Worm (Caenorhabditis elegans): Measurements from ENCODE around the gene cal-3.
A peak's percentile ranks its signal among the peaks of the same experiment; 100 is the strongest.

The cal-3 gene

ce11 chrIV:3805219-3805618 lies 29.7 kb downstream of the cal-3 start, which contains the start of gene fbxc-47:
TSS of gene fbxc-47 (plus strand) at chrIV:3805519.
- no peak for TF ChIP-seq K02D7.2 (tag; optimal IDR thresholded peaks at IDR 0.05)

ce11 chrIV:3803252-3803651 lies 31.7 kb downstream of the cal-3 start, which contains the start of the genes algn-14 and M02B7.2:
TSS of gene algn-14 (minus strand) at chrIV:3803426.
TSS of gene M02B7.2 (plus strand) at chrIV:3803581.
- TF ChIP-seq ceh-30 (tag; optimal IDR thresholded peaks at IDR 0.05) (no peak), ref-2 (tag; optimal IDR thresholded peaks at IDR 0.05) (peak; percentile 70), ceh-2 (tag; optimal IDR thresholded peaks at IDR 0.05) (peak; percentile 77), hlh-6 (tag; optimal IDR thresholded peaks at IDR 0.05) (no peak), ceh-6 (GFP tag; optimal IDR thresholded peaks at IDR 0.05) (no peak), rnt-1 (tag; optimal IDR thresholded peaks at IDR 0.05) (peak; percentile 40), odd-2 (tag; optimal IDR thresholded peaks at IDR 0.05) (no peak), fkh-10 (GFP tag; optimal IDR thresholded peaks at IDR 0.05) (no peak), unc-42 (tag; optimal IDR thresholded peaks at IDR 0.05) (peak; percentile 47), dve-1 (tag; optimal IDR thresholded peaks at IDR 0.05) (no peak), sdc-2 (tag; optimal IDR thresholded peaks at IDR 0.05) (peak; percentile 1), syd-9 (tag; optimal IDR thresholded peaks at IDR 0.05) (no peak), eyg-1 (tag; optimal IDR thresholded peaks at IDR 0.05) (no peak), pha-4 (tag; optimal IDR thresholded peaks at IDR 0.05) (no peak), ceh-48 (tag; optimal IDR thresholded peaks at IDR 0.05) (no peak), hlh-8 (tag; optimal IDR thresholded peaks at IDR 0.05) (peak; percentile 71), ahr-1 (tag; optimal IDR thresholded peaks at IDR 0.05) (no peak), che-1 (tag; optimal IDR thresholded peaks at IDR 0.05) (no peak), K02D7.2 (tag; optimal IDR thresholded peaks at IDR 0.05) (no peak), F13H6.1 (tag; optimal IDR thresholded peaks at IDR 0.05) (no peak), nfya-1 (tag; optimal IDR thresholded peaks at IDR 0.05) (peak; percentile 11), pros-1 (tag; optimal IDR thresholded peaks at IDR 0.05) (no peak), ets-4 (tag; optimal IDR thresholded peaks at IDR 0.05) (peak; percentile 62), ztf-16 (tag; optimal IDR thresholded peaks at IDR 0.05) (no peak), ceh-34 (tag; optimal IDR thresholded peaks at IDR 0.05) (no peak), ceh-45 (GFP tag; IDR thresholded peaks at IDR 0.05) (no peak), hlh-30 (tag; optimal IDR thresholded peaks at IDR 0.05; ENCODE audit: insufficient read depth) (no peak), hlh-13 (GFP tag; optimal IDR thresholded peaks at IDR 0.05) (no peak), elt-2 (tag; optimal IDR thresholded peaks at IDR 0.05) (peak; percentile 37), nhr-232 (tag; optimal IDR thresholded peaks at IDR 0.05) (no peak), gmeb-2 (tag; optimal IDR thresholded peaks at IDR 0.05) (no peak), tbx-2 (tag; optimal IDR thresholded peaks at IDR 0.05) (peak; percentile 76), unc-86 (tag; optimal IDR thresholded peaks at IDR 0.05) (no peak), ceh-14 (tag; optimal IDR thresholded peaks at IDR 0.05) (no peak), zip-5 (tag; optimal IDR thresholded peaks at IDR 0.05) (peak; percentile 60), fax-1 (tag; optimal IDR thresholded peaks at IDR 0.05) (peak; percentile 1), ceh-9 (tag; optimal IDR thresholded peaks at IDR 0.05) (no peak), ceh-18 (tag; optimal IDR thresholded peaks at IDR 0.05) (no peak), ttx-3 (tag; optimal IDR thresholded peaks at IDR 0.05) (no peak), Y22D7AL.16 (tag; optimal IDR thresholded peaks at IDR 0.05) (no peak), C08G9.2 (tag; optimal IDR thresholded peaks at IDR 0.05) (peak; percentile 83), fkh-6 (tag; optimal IDR thresholded peaks at IDR 0.05) (no peak), pat-9 (tag; optimal IDR thresholded peaks at IDR 0.05) (no peak), T23F11.4 (GFP tag; optimal IDR thresholded peaks at IDR 0.05) (no peak), madf-2 (tag; optimal IDR thresholded peaks at IDR 0.05) (no peak), ceh-19 (GFP tag; optimal IDR thresholded peaks at IDR 0.05) (no peak), ceh-24 (tag; optimal IDR thresholded peaks at IDR 0.05) (no peak), elt-4 (tag; optimal IDR thresholded peaks at IDR 0.05) (no peak), nhr-11 (tag; optimal IDR thresholded peaks at IDR 0.05) (no peak), pqm-1 (tag; optimal IDR thresholded peaks at IDR 0.05) (no peak), pha-2 (tag; optimal IDR thresholded peaks at IDR 0.05) (no peak), lin-11 (tag; optimal IDR thresholded peaks at IDR 0.05) (no peak)

Measured in whole organism, late embryonic.